Worm (Caenorhabditis elegans) whole organism, midembryonic: Measurements from ENCODE around the gene R10E8.6.
"Not testable (repeated sequence)": the region's sequence is repeated elsewhere in the genome, so short reads cannot be mapped to it uniquely, and the experiment has no call there.

ENCODE experiments used
- T22C8.4 ChIP-seq: fragments of 200-800 bp; sonication (Bioruptor generic); IDR thresholded peaks from 2 replicates; pipeline ENCODE4 v1.3.6; 2022; ENCODE audit warnings: missing genetic modification characterization, missing compliant biosample characterization
- cog-1 ChIP-seq: sonication (generic microtip); optimal IDR thresholded peaks from 2 replicates; lab custom pipeline; 2016; ENCODE audit warnings: missing genetic modification characterization, missing compliant biosample characterization
- flt-1 ChIP-seq: fragments of 200-800 bp; sonication (Bioruptor generic); IDR thresholded peaks from 2 replicates; pipeline ENCODE4 v1.3.6; 2022; ENCODE audit warnings: missing genetic modification characterization, missing compliant biosample characterization
- klf-2 ChIP-seq: fragments of 200-800 bp; sonication (Bioruptor generic); conservative IDR thresholded peaks from 2 replicates; pipeline ENCODE4 v1.3.6; 2022; ENCODE audit warnings: missing genetic modification reagents, missing genetic modification characterization, missing compliant biosample characterization
- med-1 ChIP-seq: sonication (generic microtip); optimal IDR thresholded peaks from 2 replicates; lab custom pipeline; 2017; ENCODE audit warnings: missing genetic modification characterization, mild to moderate bottlenecking, missing compliant biosample characterization, antibody characterized with exemption, missing genetic modification reagents; ENCODE audit not compliant: insufficient read depth
- ref-1 ChIP-seq: fragments of 200-800 bp; sonication (Bioruptor generic); conservative IDR thresholded peaks from 2 replicates; pipeline ENCODE4 v1.3.6; 2022; ENCODE audit warnings: missing genetic modification reagents, missing genetic modification characterization, missing compliant biosample characterization
- tab-1 ChIP-seq: fragments of 200-800 bp; sonication (Bioruptor generic); IDR thresholded peaks from 2 replicates; pipeline ENCODE4 v1.3.6; 2022; ENCODE audit warnings: missing genetic modification characterization, missing compliant biosample characterization
- ztf-23 ChIP-seq: fragments of 200-800 bp; sonication (Bioruptor generic); IDR thresholded peaks from 2 replicates; pipeline ENCODE4 v1.3.6; 2022; ENCODE audit warnings: missing genetic modification reagents, missing genetic modification characterization, missing compliant biosample characterization
- ztf-29 ChIP-seq: fragments of 200-800 bp; sonication (Bioruptor generic); IDR thresholded peaks from 2 replicates; pipeline ENCODE4 v1.3.6; 2022; ENCODE audit warnings: missing genetic modification reagents, missing genetic modification characterization, missing compliant biosample characterization

Gene R10E8.6

DNA sequence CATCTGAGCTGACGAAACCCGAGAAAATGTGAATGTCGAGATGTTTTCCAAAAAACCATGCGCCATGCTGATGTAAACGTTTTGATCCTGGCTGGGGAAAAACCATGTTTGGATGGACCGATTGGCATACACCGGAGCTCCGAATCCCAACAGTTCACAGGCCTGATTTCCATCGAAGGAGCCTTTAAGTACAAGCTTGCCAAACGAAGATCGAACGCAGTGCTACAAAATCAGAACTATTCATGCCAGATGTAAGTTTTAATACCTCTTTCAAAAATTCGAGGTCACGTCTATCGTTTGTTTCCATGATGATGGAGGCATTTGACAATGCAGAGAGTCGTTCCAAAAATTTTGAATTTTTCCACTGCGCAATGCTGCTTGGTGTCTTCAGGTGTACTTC lies 30.4 kb downstream of the R10E8.6 start:
- no peak for TF ChIP-seq cog-1 (tag; lab: Kevin White, UChicago)
- no peak for TF ChIP-seq ztf-23 (GFP tag; lab: Robert Waterston, UW)
- TF ChIP-seq ref-1, result no peak
- no peak for TF ChIP-seq T22C8.4
- TF ChIP-seq klf-2 (GFP tag; lab: Robert Waterston, UW), result no peak

DNA sequence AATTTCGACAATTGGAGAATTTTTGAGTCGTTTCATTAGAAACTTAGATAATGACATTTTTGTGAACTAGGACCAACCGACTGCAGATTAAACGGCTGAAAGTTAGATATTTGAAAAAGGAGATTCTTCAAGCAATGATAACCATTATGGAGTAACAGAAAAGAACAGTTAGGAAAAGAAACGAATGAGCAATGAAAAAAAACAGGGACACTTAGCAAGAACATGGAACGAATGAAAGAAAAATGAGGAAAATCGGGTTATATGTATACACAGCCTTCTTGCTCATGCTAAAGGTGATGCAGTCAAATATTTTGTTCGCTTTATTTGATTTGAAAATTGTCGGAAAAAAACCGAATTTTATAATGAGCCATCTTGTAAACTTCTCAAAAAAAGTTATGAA lies 41.8 kb downstream of the R10E8.6 start, which contains the start of gene F16H6.10:
F16H6.10 (minus strand) TSS at position 101 of the 400 bp plus-strand sequence.
- TF ChIP-seq ref-1 (no peak), flt-1 (no peak), ztf-23 (GFP tag; lab: Robert Waterston, UW) (no peak), tab-1 (no peak), med-1 (GFP tag; lab: Kevin White, UChicago) (no peak), ztf-29 (GFP tag; lab: Robert Waterston, UW) (no peak), klf-2 (GFP tag; lab: Robert Waterston, UW) (no peak), T22C8.4 (no peak), cog-1 (tag; lab: Kevin White, UChicago) (no peak)

DNA sequence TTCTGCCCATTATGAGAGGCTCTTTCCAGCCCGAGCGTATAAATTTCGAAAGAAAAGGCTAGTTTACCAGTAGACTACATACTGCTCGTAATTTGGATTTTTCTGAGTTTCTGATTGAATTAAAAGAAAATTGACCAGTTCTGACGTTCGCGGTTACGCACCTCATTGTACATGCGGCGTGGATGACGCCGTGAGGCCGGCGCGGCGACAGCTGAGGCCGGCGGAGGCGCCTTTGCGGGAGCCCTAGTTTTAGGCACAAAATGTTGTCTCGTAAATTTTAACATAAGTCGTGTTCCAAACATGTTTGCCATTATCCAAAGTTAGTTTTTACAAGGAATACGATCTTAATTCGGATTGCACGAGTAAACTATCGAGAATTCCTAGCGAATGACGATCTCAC lies 49.4 kb downstream of the R10E8.6 start, which contains the start of gene F16H6.9:
F16H6.9 (plus strand) TSS at position 301 of the 400 bp plus-strand sequence.
- TF ChIP-seq ref-1, T22C8.4, tab-1: not testable (repeated sequence)

DNA sequence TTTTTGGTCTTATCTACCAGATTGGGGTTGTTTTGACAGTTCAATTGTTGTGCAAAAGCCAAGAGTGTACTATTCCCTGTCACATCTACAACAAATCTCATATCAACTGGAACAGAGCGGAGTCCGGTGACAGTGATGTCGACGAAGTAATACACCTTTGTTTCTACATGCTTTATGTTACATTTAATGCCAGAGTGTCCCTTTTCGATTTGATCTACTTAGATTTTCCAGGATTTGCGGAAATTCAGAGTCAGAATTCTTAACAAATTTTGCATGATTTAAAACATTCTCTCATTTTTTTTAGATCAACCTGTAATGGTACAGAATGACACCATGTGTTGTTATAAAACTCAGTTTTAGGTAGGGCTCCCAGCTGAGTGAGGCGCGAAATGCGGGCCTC lies 50.0 kb downstream of the R10E8.6 start, which contains the start of gene F16H6.8:
F16H6.8 (minus strand) TSS at position 101 of the 400 bp plus-strand sequence.
- not testable (repeated sequence) for TF ChIP-seq tab-1; klf-2 (GFP tag; lab: Robert Waterston, UW); cog-1 (tag; lab: Kevin White, UChicago)

DNA sequence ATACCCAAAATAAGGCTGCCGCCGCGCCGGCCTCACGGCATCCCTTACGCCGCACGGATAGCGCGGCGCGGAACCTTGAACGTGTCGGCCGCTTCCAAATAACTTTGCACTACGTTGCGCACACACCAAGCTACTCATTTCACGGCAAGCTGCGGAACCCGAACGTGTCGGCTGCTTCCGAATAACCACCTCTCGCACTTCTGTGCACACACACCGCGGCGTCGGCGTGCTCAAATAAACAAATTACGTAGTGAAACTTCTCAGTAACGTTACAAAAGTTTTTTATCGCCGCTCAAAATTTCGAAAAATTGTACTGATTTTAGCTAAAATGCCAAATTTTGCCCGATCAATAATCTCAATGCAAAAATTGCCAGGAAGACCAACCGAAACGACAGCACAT lies 53.3 kb downstream of the R10E8.6 start:
- TF ChIP-seq med-1 (GFP tag; lab: Kevin White, UChicago) (no peak), cog-1 (tag; lab: Kevin White, UChicago) (no peak), ztf-23 (GFP tag; lab: Robert Waterston, UW) (no peak)
